Worm (Caenorhabditis elegans) whole organism, L2 larva: ENCODE results near the gene pmp-3.

Experiments used
- C34F6.9 ChIP-seq: fragments of 150-350 bp; optimal IDR thresholded peaks from 2 replicates; lab custom pipeline; 2014; ENCODE audit warnings: missing biosample characterization, missing genetic modification characterization
- F13H6.1 ChIP-seq: sonication (generic microtip); optimal IDR thresholded peaks from 2 replicates; lab custom pipeline; 2016; ENCODE audit warnings: missing genetic modification characterization, missing compliant biosample characterization
- ZK546.5 ChIP-seq: sonication (generic microtip); optimal IDR thresholded peaks from 2 replicates; lab custom pipeline; 2017; ENCODE audit warnings: missing biosample characterization, missing genetic modification characterization
- alr-1 ChIP-seq: fragments of 150-350 bp; optimal IDR thresholded peaks from 2 replicates; lab custom pipeline; 2014; ENCODE audit warnings: missing biosample characterization, missing genetic modification characterization
- ama-1 ChIP-seq: fragments of 150-350 bp; optimal IDR thresholded peaks from 2 replicates; lab custom pipeline; 2018; ENCODE audit warnings: inconsistent platforms
- blmp-1 ChIP-seq: sonication (generic microtip); optimal IDR thresholded peaks from 2 replicates; lab custom pipeline; 2017; ENCODE audit warnings: missing genetic modification characterization, mild to moderate bottlenecking, missing compliant biosample characterization, antibody characterized with exemption, moderate library complexity; ENCODE audit not compliant: insufficient read depth
- crh-2 ChIP-seq: sonication (generic microtip); optimal IDR thresholded peaks from 2 replicates; lab custom pipeline; 2017; ENCODE audit warnings: missing biosample characterization, missing genetic modification characterization
- dmd-4 ChIP-seq: sonication (generic microtip); optimal IDR thresholded peaks from 2 replicates; lab custom pipeline; 2017; ENCODE audit warnings: missing biosample characterization, missing genetic modification characterization
- egl-27 ChIP-seq: sonication (generic microtip); optimal IDR thresholded peaks from 3 replicates; lab custom pipeline; 2017; ENCODE audit warnings: missing biosample characterization, missing genetic modification reagents, missing genetic modification characterization
- elt-1 ChIP-seq: fragments of 150-350 bp; optimal IDR thresholded peaks from 2 replicates; lab custom pipeline; 2014; ENCODE audit warnings: missing biosample characterization, missing genetic modification characterization
- elt-3 ChIP-seq: sonication (generic microtip); optimal IDR thresholded peaks from 2 replicates; lab custom pipeline; 2017; ENCODE audit warnings: missing biosample characterization, missing genetic modification characterization
- fos-1 ChIP-seq: fragments of 150-350 bp; optimal IDR thresholded peaks from 2 replicates; lab custom pipeline; 2014; ENCODE audit warnings: missing biosample characterization, missing genetic modification characterization
- gmeb-1 ChIP-seq: fragments of 150-350 bp; optimal IDR thresholded peaks from 2 replicates; lab custom pipeline; 2014; ENCODE audit warnings: missing biosample characterization, missing genetic modification characterization
- lin-11 ChIP-seq: fragments of 150-350 bp; sonication (generic microtip); optimal IDR thresholded peaks from 2 replicates; lab custom pipeline; 2014; ENCODE audit warnings: missing biosample characterization, missing genetic modification characterization, inconsistent platforms, mixed read lengths
- lin-13 ChIP-seq: fragments of 150-350 bp; optimal IDR thresholded peaks from 2 replicates; lab custom pipeline; 2014; ENCODE audit warnings: missing biosample characterization, missing genetic modification reagents, missing genetic modification characterization
- lin-39 ChIP-seq: fragments of 150-350 bp; optimal IDR thresholded peaks from 2 replicates; lab custom pipeline; 2014; ENCODE audit warnings: missing biosample characterization, missing genetic modification reagents, missing genetic modification characterization
- lsy-2 ChIP-seq, 2 experiments: fragments of 150-350 bp in 1 of 2; sonication (generic microtip) in 1 of 2; optimal IDR thresholded peaks; 2 replicates each; lab custom pipeline; 2014 to 2017; ENCODE audit warnings: missing biosample characterization in 2 of 2, missing genetic modification characterization in 2 of 2
- mab-5 ChIP-seq: fragments of 150-350 bp; optimal IDR thresholded peaks from 2 replicates; lab custom pipeline; 2014; ENCODE audit warnings: missing biosample characterization, missing genetic modification characterization
- nhr-10 ChIP-seq: sonication (generic microtip); optimal IDR thresholded peaks from 2 replicates; lab custom pipeline; 2017; ENCODE audit warnings: missing biosample characterization, missing genetic modification characterization
- nhr-11 ChIP-seq: fragments of 150-350 bp; optimal IDR thresholded peaks from 2 replicates; lab custom pipeline; 2014; ENCODE audit warnings: missing biosample characterization, missing genetic modification characterization
- nhr-12 ChIP-seq: fragments of 150-350 bp; optimal IDR thresholded peaks from 2 replicates; lab custom pipeline; 2014; ENCODE audit warnings: missing biosample characterization, missing genetic modification characterization
- nhr-129 ChIP-seq: fragments of 150-350 bp; optimal IDR thresholded peaks from 2 replicates; lab custom pipeline; 2014; ENCODE audit warnings: missing biosample characterization, missing genetic modification characterization
- nhr-23 ChIP-seq: fragments of 150-350 bp; optimal IDR thresholded peaks from 2 replicates; lab custom pipeline; 2014; ENCODE audit warnings: missing biosample characterization, missing genetic modification reagents, missing genetic modification characterization
- nhr-237 ChIP-seq: fragments of 150-350 bp; optimal IDR thresholded peaks from 2 replicates; lab custom pipeline; 2014; ENCODE audit warnings: missing biosample characterization, missing genetic modification characterization
- nhr-77 ChIP-seq: fragments of 150-350 bp; optimal IDR thresholded peaks from 2 replicates; lab custom pipeline; 2014; ENCODE audit warnings: missing biosample characterization, missing genetic modification characterization
- peb-1 ChIP-seq: fragments of 150-350 bp; optimal IDR thresholded peaks from 2 replicates; lab custom pipeline; 2014; ENCODE audit warnings: missing biosample characterization, missing genetic modification characterization
- sem-4 ChIP-seq: fragments of 150-350 bp; optimal IDR thresholded peaks from 2 replicates; lab custom pipeline; 2014; ENCODE audit warnings: missing biosample characterization, missing genetic modification reagents, missing genetic modification characterization
- skn-1 ChIP-seq: sonication (generic microtip); optimal IDR thresholded peaks from 2 replicates; lab custom pipeline; 2017; ENCODE audit warnings: missing biosample characterization, missing genetic modification characterization
- sma-3 ChIP-seq: sonication (generic microtip); optimal IDR thresholded peaks from 2 replicates; lab custom pipeline; 2016; ENCODE audit warnings: missing genetic modification reagents, missing genetic modification characterization, missing compliant biosample characterization
- sma-9 ChIP-seq, 2 experiments: fragments of 150-350 bp in 1 of 2; sonication (generic microtip) in 1 of 2; optimal IDR thresholded peaks; 2 replicates each; lab custom pipeline; 2014 to 2016; ENCODE audit warnings: missing genetic modification characterization in 2 of 2, mild to moderate bottlenecking in 1 of 2, missing biosample characterization in 1 of 2, missing compliant biosample characterization in 1 of 2, missing genetic modification reagents in 1 of 2, moderate library complexity in 1 of 2
- snpc-4 ChIP-seq: fragments of 150-350 bp; optimal IDR thresholded peaks from 2 replicates; lab custom pipeline; 2014; ENCODE audit warnings: missing biosample characterization, missing genetic modification characterization
- unc-39 ChIP-seq: fragments of 150-350 bp; optimal IDR thresholded peaks from 2 replicates; lab custom pipeline; 2014; ENCODE audit warnings: missing biosample characterization, missing genetic modification characterization
- unc-55 ChIP-seq: fragments of 150-350 bp; sonication (generic microtip); optimal IDR thresholded peaks from 3 replicates; lab custom pipeline; 2014; ENCODE audit warnings: missing biosample characterization, missing genetic modification reagents, missing genetic modification characterization
- zag-1 ChIP-seq: fragments of 150-350 bp; optimal IDR thresholded peaks from 2 replicates; lab custom pipeline; 2014; ENCODE audit warnings: missing biosample characterization, missing genetic modification characterization
- ztf-11 ChIP-seq: sonication (generic microtip); optimal IDR thresholded peaks from 2 replicates; lab custom pipeline; 2017; ENCODE audit warnings: missing biosample characterization, missing genetic modification characterization
- ztf-4 ChIP-seq: fragments of 150-350 bp; optimal IDR thresholded peaks from 2 replicates; lab custom pipeline; 2014; ENCODE audit warnings: missing biosample characterization, missing genetic modification characterization

Gene pmp-3

DNA sequence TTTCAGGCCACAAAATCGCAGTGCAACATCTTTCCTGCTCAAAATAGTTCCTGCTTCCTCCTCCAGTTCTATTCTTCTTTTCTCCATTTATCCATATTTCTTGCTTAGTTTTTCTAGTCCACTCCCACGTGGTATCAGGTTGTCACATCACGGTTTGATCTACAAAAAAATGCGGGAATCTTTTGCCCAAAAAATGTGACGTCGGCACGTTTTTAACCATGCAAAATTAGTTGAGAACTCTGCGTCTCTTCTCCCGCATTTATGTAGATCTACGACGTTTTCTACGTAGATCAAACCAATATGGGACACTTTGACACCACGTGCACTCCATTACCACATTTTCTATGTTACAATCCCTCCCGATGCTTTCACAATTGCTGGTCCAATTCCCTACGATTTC, 4.5 kb upstream of the pmp-3 start:
- no peak for TF ChIP-seq ama-1 (lab: Kevin White, UChicago)
- no peak for TF ChIP-seq ZK546.5 (tag; lab: Kevin White, UChicago)
- no peak for TF ChIP-seq sma-3
- no peak for TF ChIP-seq peb-1 (tag; lab: Kevin White, UChicago)

- TF ChIP-seq egl-27 (no peak), ama-1 (lab: Kevin White, UChicago) (no peak), nhr-11 (tag; lab: Kevin White, UChicago) (no peak), F13H6.1 (tag; lab: Kevin White, UChicago) (no peak), fos-1 (tag; lab: Kevin White, UChicago) (no peak), C34F6.9 (tag; lab: Kevin White, UChicago) (no peak), crh-2 (tag; lab: Kevin White, UChicago) (no peak), elt-1 (tag; lab: Kevin White, UChicago) (no peak), lin-13 (no peak), unc-55 (GFP tag; lab: Kevin White, UChicago) (no peak), sem-4 (tag; lab: Kevin White, UChicago) (no peak), nhr-10 (tag; lab: Kevin White, UChicago) (no peak), gmeb-1 (tag; lab: Kevin White, UChicago) (no peak), sma-3 (no peak), lin-39 (no peak), snpc-4 (tag; lab: Kevin White, UChicago) (no peak), skn-1 (tag; lab: Kevin White, UChicago) (no peak), sma-9 (GFP tag; optimal IDR thresholded peaks at IDR 0.05; lab: Kevin White, UChicago) (no peak), sma-9 (tag; optimal IDR thresholded peaks at IDR 0.05; lab: Kevin White, UChicago) (no peak)
These were observed 2.3 kb downstream of the pmp-3 start for ce11 chrV:14648825-14649224.

ce11 chrV:14649929-14650328, 3.4 kb downstream of the pmp-3 start:
- no peak for TF ChIP-seq nhr-11 (tag; lab: Kevin White, UChicago)
- TF ChIP-seq sem-4 (tag; lab: Kevin White, UChicago) = peak; percentile 31
- TF ChIP-seq mab-5 (tag; lab: Kevin White, UChicago) = peak; percentile 27
- no peak for TF ChIP-seq elt-3
- no peak for TF ChIP-seq dmd-4 (tag; lab: Kevin White, UChicago)
- TF ChIP-seq lin-39 = peak; percentile 1
- TF ChIP-seq lsy-2 (tag; optimal IDR thresholded peaks at IDR 0.05; lab: Kevin White, UChicago) = peak in 1 of 2 experiments; percentile 47
- TF ChIP-seq gmeb-1 (tag; lab: Kevin White, UChicago) = no peak
- peak; percentile 6 for TF ChIP-seq sma-9 (GFP tag; optimal IDR thresholded peaks at IDR 0.05; lab: Kevin White, UChicago)
- TF ChIP-seq sma-9 (tag; optimal IDR thresholded peaks at IDR 0.05; lab: Kevin White, UChicago) = no peak
- TF ChIP-seq nhr-129 (tag; lab: Kevin White, UChicago) = peak; percentile 58
- no peak for TF ChIP-seq blmp-1 (tag; lab: Kevin White, UChicago)
- TF ChIP-seq ama-1 (lab: Kevin White, UChicago) = no peak
- peak; percentile 62 for TF ChIP-seq C34F6.9 (tag; lab: Kevin White, UChicago)

- TF ChIP-seq sma-3 (no peak), sem-4 (tag; lab: Kevin White, UChicago) (no peak), ztf-11 (tag; lab: Kevin White, UChicago) (no peak), C34F6.9 (tag; lab: Kevin White, UChicago) (no peak), egl-27 (no peak), alr-1 (no peak), zag-1 (tag; lab: Kevin White, UChicago) (no peak), nhr-237 (tag; lab: Kevin White, UChicago) (no peak), nhr-10 (tag; lab: Kevin White, UChicago) (no peak), nhr-12 (no peak), nhr-77 (tag; lab: Kevin White, UChicago) (no peak), lin-11 (tag; lab: Kevin White, UChicago) (no peak), nhr-23 (no peak), unc-55 (GFP tag; lab: Kevin White, UChicago) (no peak), ztf-4 (tag; lab: Kevin White, UChicago) (no peak), peb-1 (tag; lab: Kevin White, UChicago) (no peak), unc-39 (tag; lab: Kevin White, UChicago) (no peak), lin-39 (no peak)
These were observed 4.1 kb downstream of the pmp-3 start for ce11 chrV:14650631-14651030.
